Fruit fly (Drosophila melanogaster) whole organism, embryonic: ENCODE results near the gene rin.

ENCODE experiments used
- Bdp1 ChIP-seq: fragments of 200-800 bp; sonication (Bioruptor generic); optimal IDR thresholded peaks from 3 replicates; lab custom pipeline; 2016; ENCODE audit warnings: missing biosample characterization, missing genetic modification characterization
- BtbVII ChIP-seq: fragments of 200-800 bp; sonication (Bioruptor generic); optimal IDR thresholded peaks from 3 replicates; lab custom pipeline; 2017; ENCODE audit warnings: missing biosample characterization, mild to moderate bottlenecking, missing genetic modification characterization
- CG10366 ChIP-seq: fragments of 200-800 bp; sonication (Bioruptor generic); IDR thresholded peaks from 2 replicates; pipeline ENCODE4 v1.3.6; 2022; ENCODE audit warnings: missing biosample characterization, missing genetic modification characterization
- CG10959 ChIP-seq: fragments of 200-800 bp; sonication (Bioruptor generic); IDR thresholded peaks from 2 replicates; pipeline ENCODE4 v1.3.6; 2022; ENCODE audit warnings: missing biosample characterization, missing genetic modification characterization
- CG11456 ChIP-seq: fragments of 200-800 bp; sonication (Bioruptor generic); IDR thresholded peaks from 3 replicates; pipeline ENCODE4 v1.3.6; 2022; ENCODE audit warnings: missing biosample characterization, missing genetic modification characterization
- CG12744 ChIP-seq: fragments of 200-800 bp; sonication (Bioruptor generic); optimal IDR thresholded peaks from 2 replicates; lab custom pipeline; 2016; ENCODE audit warnings: missing biosample characterization, missing genetic modification characterization
- CG14860 ChIP-seq: fragments of 200-800 bp; sonication (Bioruptor generic); IDR thresholded peaks from 3 replicates; pipeline ENCODE4 v1.3.6; 2022; ENCODE audit warnings: missing biosample characterization, missing genetic modification characterization; ENCODE audit not compliant: partially characterized antibody
- CG15073 ChIP-seq: fragments of 200-800 bp; sonication (Bioruptor generic); optimal IDR thresholded peaks from 2 replicates; lab custom pipeline; 2016; ENCODE audit warnings: missing biosample characterization, missing genetic modification characterization
- CG1647 ChIP-seq: fragments of 200-800 bp; sonication (Bioruptor generic); optimal IDR thresholded peaks from 3 replicates; lab custom pipeline; 2016; ENCODE audit warnings: missing biosample characterization, missing genetic modification characterization
- CG17359 ChIP-seq: fragments of 200-800 bp; sonication (Bioruptor generic); optimal IDR thresholded peaks from 3 replicates; lab custom pipeline; 2018; ENCODE audit warnings: missing biosample characterization, mild to moderate bottlenecking, missing genetic modification characterization, moderate library complexity
- CG18011 ChIP-seq: fragments of 200-800 bp; sonication (Bioruptor generic); optimal IDR thresholded peaks from 2 replicates; lab custom pipeline; 2017; ENCODE audit warnings: missing biosample characterization, missing genetic modification characterization, mild to moderate bottlenecking, moderate library complexity, missing genotype
- CG2889 ChIP-seq: fragments of 200-800 bp; sonication (Bioruptor generic); IDR thresholded peaks from 3 replicates; pipeline ENCODE4 v1.3.6; 2022; ENCODE audit warnings: missing biosample characterization, missing genetic modification characterization
- CG30403 ChIP-seq: fragments of 200-800 bp; sonication (Bioruptor generic); optimal IDR thresholded peaks from 3 replicates; lab custom pipeline; 2016; ENCODE audit warnings: missing biosample characterization, missing genetic modification characterization
- CG3065 ChIP-seq: fragments of 200-800 bp; sonication (Bioruptor generic); optimal IDR thresholded peaks from 2 replicates; lab custom pipeline; 2016; ENCODE audit warnings: missing biosample characterization, missing genetic modification characterization
- CG3838 ChIP-seq: fragments of 200-800 bp; sonication (Bioruptor generic); optimal IDR thresholded peaks from 3 replicates; lab custom pipeline; 2016; ENCODE audit warnings: missing biosample characterization, missing genetic modification characterization
- CG4424 ChIP-seq: fragments of 200-800 bp; sonication (Bioruptor generic); optimal IDR thresholded peaks from 3 replicates; lab custom pipeline; 2016; ENCODE audit warnings: missing biosample characterization, missing genetic modification characterization
- CG5953 ChIP-seq: fragments of 200-800 bp; sonication (Bioruptor generic); IDR thresholded peaks from 2 replicates; pipeline ENCODE4 v1.3.6; 2022; ENCODE audit warnings: missing biosample characterization, missing genetic modification characterization
- CG6765 ChIP-seq: fragments of 200-800 bp; sonication (Bioruptor generic); optimal IDR thresholded peaks from 3 replicates; lab custom pipeline; 2017; ENCODE audit warnings: missing biosample characterization, mild to moderate bottlenecking, missing genetic modification characterization
- CG7271 ChIP-seq: fragments of 200-800 bp; sonication (Bioruptor generic); optimal IDR thresholded peaks from 2 replicates; lab custom pipeline; 2018; ENCODE audit warnings: missing biosample characterization, mild to moderate bottlenecking, missing genetic modification characterization, moderate library complexity
- CG7357 ChIP-seq: fragments of 200-800 bp; sonication (Bioruptor generic); IDR thresholded peaks from 3 replicates; pipeline ENCODE4 v1.3.6; 2022; ENCODE audit warnings: missing biosample characterization, missing genetic modification characterization
- CG9817 ChIP-seq: fragments of 200-800 bp; sonication (Bioruptor generic); optimal IDR thresholded peaks from 2 replicates; lab custom pipeline; 2018; ENCODE audit warnings: missing biosample characterization, mild to moderate bottlenecking, missing genetic modification characterization, moderate library complexity
- D19A ChIP-seq: fragments of 200-800 bp; optimal IDR thresholded peaks from 3 replicates; lab custom pipeline; 2019; ENCODE audit warnings: missing biosample characterization, mild to moderate bottlenecking, missing genetic modification characterization, moderate library complexity
- Dek ChIP-seq: fragments of 200-800 bp; sonication (Bioruptor generic); optimal IDR thresholded peaks from 3 replicates; lab custom pipeline; 2019; ENCODE audit warnings: missing biosample characterization, mild to moderate bottlenecking, missing genetic modification characterization, moderate library complexity
- Dip3 ChIP-seq: fragments of 200-800 bp; sonication (Bioruptor generic); optimal IDR thresholded peaks from 3 replicates; lab custom pipeline; 2016; ENCODE audit warnings: missing biosample characterization, missing genetic modification characterization
- Doc3 ChIP-seq: fragments of 200-800 bp; sonication (Bioruptor generic); IDR thresholded peaks from 3 replicates; pipeline ENCODE4 v1.3.6; 2022; ENCODE audit warnings: missing biosample characterization, missing genetic modification characterization; ENCODE audit not compliant: partially characterized antibody
- Drgx ChIP-seq: fragments of 200-800 bp; sonication (Bioruptor generic); IDR thresholded peaks from 2 replicates; pipeline ENCODE4 v1.3.6; 2022; ENCODE audit warnings: missing biosample characterization, missing genetic modification characterization
- H2.0 ChIP-seq: fragments of 200-800 bp; sonication (Bioruptor generic); IDR thresholded peaks from 2 replicates; pipeline ENCODE4 v1.3.6; 2022; ENCODE audit warnings: missing biosample characterization, missing genetic modification characterization
- Hmr ChIP-seq: fragments of 200-800 bp; sonication (Bioruptor generic); optimal IDR thresholded peaks from 3 replicates; lab custom pipeline; 2017; ENCODE audit warnings: mild to moderate bottlenecking, missing biosample characterization, missing genetic modification reagents, missing genetic modification characterization
- Hr78 ChIP-seq, 2 experiments: fragments of 200-800 bp in 1 of 2; fragments of >200 bp in 1 of 2; sonication (Bioruptor generic) in 1 of 2; optimal IDR thresholded peaks; 2 replicates each; lab custom pipeline; 2017 to 2019; ENCODE audit warnings: missing biosample characterization in 2 of 2, missing genetic modification characterization in 2 of 2, mild to moderate bottlenecking in 1 of 2, moderate library complexity in 1 of 2
- Meics ChIP-seq: fragments of 200-800 bp; sonication (Bioruptor generic); optimal IDR thresholded peaks from 2 replicates; lab custom pipeline; 2017; ENCODE audit warnings: missing biosample characterization, mild to moderate bottlenecking, missing genetic modification characterization
- NFAT ChIP-seq: fragments of 200-800 bp; sonication (Bioruptor generic); IDR thresholded peaks from 2 replicates; pipeline ENCODE4 v1.3.6; 2022; ENCODE audit warnings: missing biosample characterization, missing genetic modification characterization
- Neu2 ChIP-seq: fragments of 200-800 bp; sonication (Bioruptor generic); optimal IDR thresholded peaks from 3 replicates; lab custom pipeline; 2016; ENCODE audit warnings: missing biosample characterization, missing genetic modification characterization, borderline replicate concordance
- Oli ChIP-seq: fragments of 200-800 bp; sonication (Bioruptor generic); optimal IDR thresholded peaks from 2 replicates; lab custom pipeline; 2018; ENCODE audit warnings: missing biosample characterization, mild to moderate bottlenecking, missing genetic modification characterization, moderate library complexity
- Pdp1 ChIP-seq, 2 experiments: fragments of 200-800 bp; sonication (Bioruptor generic); optimal IDR thresholded peaks; 3 replicates each; lab custom pipeline; 2016; ENCODE audit warnings: missing biosample characterization in 2 of 2, missing genetic modification characterization in 2 of 2, mild to moderate bottlenecking in 1 of 2, moderate library complexity in 1 of 2
- Ptx1 ChIP-seq: fragments of 200-800 bp; sonication (Bioruptor generic); IDR thresholded peaks from 2 replicates; pipeline ENCODE4 v1.3.6; 2022; ENCODE audit warnings: missing biosample characterization, missing genetic modification characterization
- Rfx ChIP-seq: fragments of 200-800 bp; sonication (Bioruptor generic); IDR thresholded peaks from 2 replicates; pipeline ENCODE4 v1.3.6; 2022; ENCODE audit warnings: missing biosample characterization, missing genetic modification characterization
- Spps ChIP-seq: fragments of 200-800 bp; sonication (Bioruptor generic); optimal IDR thresholded peaks from 2 replicates; lab custom pipeline; 2018; ENCODE audit warnings: missing biosample characterization, mild to moderate bottlenecking, missing genetic modification characterization
- Usf ChIP-seq: fragments of 200-800 bp; sonication (Bioruptor generic); optimal IDR thresholded peaks from 2 replicates; lab custom pipeline; 2017; ENCODE audit warnings: missing genotype, missing biosample characterization, missing genetic modification characterization
- az2 ChIP-seq: fragments of 200-800 bp; sonication (Bioruptor generic); optimal IDR thresholded peaks from 3 replicates; lab custom pipeline; 2016; ENCODE audit warnings: missing biosample characterization, missing genetic modification characterization
- grau ChIP-seq: fragments of 200-800 bp; optimal IDR thresholded peaks from 3 replicates; lab custom pipeline; 2019; ENCODE audit warnings: missing biosample characterization, mild to moderate bottlenecking, missing genetic modification characterization, moderate library complexity
- hkb ChIP-seq, 2 experiments: fragments of 200-800 bp in 1 of 2; fragments of >200 bp in 1 of 2; sonication (Bioruptor generic) in 1 of 2; IDR thresholded peaks in 1 of 2; optimal IDR thresholded peaks in 1 of 2; 2 replicates each; pipeline versions ENCODE4 v1.3.6 to Lab custom; 2017 to 2022; ENCODE audit warnings: missing biosample characterization in 1 of 2, missing genetic modification characterization in 1 of 2
- lilli ChIP-seq: fragments of 200-800 bp; sonication (Bioruptor generic); optimal IDR thresholded peaks from 3 replicates; lab custom pipeline; 2016; ENCODE audit warnings: missing biosample characterization, missing genetic modification characterization
- pfk ChIP-seq: fragments of 200-800 bp; sonication (Bioruptor generic); optimal IDR thresholded peaks from 2 replicates; lab custom pipeline; 2018; ENCODE audit warnings: missing biosample characterization, mild to moderate bottlenecking, missing genetic modification characterization, moderate library complexity
- ranshi ChIP-seq: fragments of 200-800 bp; sonication (Bioruptor generic); IDR thresholded peaks from 2 replicates; pipeline ENCODE4 v1.3.6; 2022; ENCODE audit warnings: missing biosample characterization, missing genetic modification characterization
- sc ChIP-seq, 3 experiments: fragments of >200 bp in 2 of 3; fragments of 200-800 bp in 1 of 3; sonication (Bioruptor generic) in 1 of 3; optimal IDR thresholded peaks; 2 replicates in 2 of 3; 3 replicates in 1 of 3; lab custom pipeline; 2017; ENCODE audit warnings: mild to moderate bottlenecking in 1 of 3, missing biosample characterization in 1 of 3, missing genetic modification characterization in 1 of 3, missing genetic modification reagents in 1 of 3
- sens-2 ChIP-seq: fragments of 200-800 bp; sonication (Bioruptor generic); IDR thresholded peaks from 2 replicates; pipeline ENCODE4 v1.3.6; 2022; ENCODE audit warnings: missing biosample characterization, missing genetic modification characterization
- vvl ChIP-seq: fragments of 200-800 bp; sonication (Bioruptor generic); IDR thresholded peaks from 2 replicates; pipeline ENCODE4 v1.3.6; 2022; ENCODE audit warnings: missing biosample characterization, missing genetic modification characterization
- wek ChIP-seq: fragments of 200-800 bp; sonication (Bioruptor generic); optimal IDR thresholded peaks from 3 replicates; lab custom pipeline; 2018; ENCODE audit warnings: missing biosample characterization, mild to moderate bottlenecking, missing genetic modification characterization, moderate library complexity

The rin gene

dm6 chr3R:13660924-13661659 is 14.3 kb downstream of the rin start, which contains the start of gene B52 (continued):
- TF ChIP-seq Meics (GFP tag; lab: Kevin White, UChicago) (peak; percentile 79), CG15073 (GFP tag; lab: Kevin White, UChicago) (no peak), Ptx1 (GFP tag; lab: Robert Waterston, UW) (peak; percentile 59), CG5953 (GFP tag; lab: Robert Waterston, UW) (no peak), CG1647 (GFP tag; lab: Kevin White, UChicago) (no peak), CG12744 (GFP tag; lab: Kevin White, UChicago) (peak; percentile 28), CG3838 (GFP tag; lab: Kevin White, UChicago) (no peak), CG2889 (GFP tag; lab: Robert Waterston, UW) (0 out of 3 replicates have a peak, but pooled peaks have one; percentile 42), H2.0 (GFP tag; lab: Robert Waterston, UW) (no peak), wek (peak; percentile 92), Rfx (GFP tag; lab: Robert Waterston, UW) (peak; percentile 82), Drgx (GFP tag; lab: Robert Waterston, UW) (peak; percentile 50), sens-2 (GFP tag; lab: Robert Waterston, UW) (peak; percentile 73), BtbVII (GFP tag; lab: Kevin White, UChicago) (peak; percentile 82), CG4424 (GFP tag; lab: Kevin White, UChicago) (peak; percentile 50), Hr78 (GFP tag; optimal IDR thresholded peaks at IDR 0.05; lab: Kevin White, UChicago) (no peak), CG10959 (GFP tag; lab: Robert Waterston, UW) (peak; percentile 29; the same call in 1 of the 2 replicates), CG30403 (GFP tag; lab: Kevin White, UChicago) (no peak), CG10366 (GFP tag; lab: Robert Waterston, UW) (peak; percentile 36), pfk (peak; percentile 95), CG7271 (tag; lab: Kevin White, UChicago) (peak; percentile 78), lilli (GFP tag; lab: Kevin White, UChicago) (no peak), CG3065 (GFP tag; lab: Kevin White, UChicago) (peak; percentile 25), vvl (GFP tag; lab: Robert Waterston, UW) (peak; percentile 80), hkb (optimal IDR thresholded peaks at IDR 0.05; lab: Kevin White, UChicago) (no peak), hkb (GFP tag; IDR thresholded peaks at IDR 0.05; lab: Robert Waterston, UW) (peak; percentile 58), ranshi (peak; percentile 49; the same call in 1 of the 2 replicates), Doc3 (GFP tag; lab: Robert Waterston, UW) (no peak), Dek (tag; lab: Kevin White, UChicago) (no peak), CG6765 (GFP tag; lab: Kevin White, UChicago) (peak; percentile 85), CG18011 (peak; percentile 43), CG14860 (GFP tag; lab: Robert Waterston, UW) (no peak; the same call in 2 of the 3 replicates), CG7357 (GFP tag; lab: Robert Waterston, UW) (peak; percentile 31; the same call in 1 of the 3 replicates), sc (optimal IDR thresholded peaks at IDR 0.05; lab: Kevin White, UChicago) (no peak), sc (GFP tag; optimal IDR thresholded peaks at IDR 0.05; lab: Kevin White, UChicago) (peak; percentile 23), CG11456 (GFP tag; lab: Robert Waterston, UW) (peak; percentile 87), Hmr (GFP tag; lab: Kevin White, UChicago) (peak; percentile 77), CG9817 (peak; percentile 35), Oli (peak; percentile 10), Dip3 (GFP tag; lab: Kevin White, UChicago) (peak; percentile 17), grau (tag; lab: Kevin White, UChicago) (peak; percentile 41), NFAT (GFP tag; lab: Robert Waterston, UW) (peak; percentile 78; the same call in 1 of the 2 replicates), Bdp1 (GFP tag; lab: Kevin White, UChicago) (peak; percentile 45), CG17359 (tag; lab: Kevin White, UChicago) (peak; percentile 53), Spps (tag; lab: Kevin White, UChicago) (peak; percentile 42), D19A (tag; lab: Kevin White, UChicago) (peak; percentile 16), Pdp1 (GFP tag; optimal IDR thresholded peaks at IDR 0.05; lab: Kevin White, UChicago) (peak in 1 of 2 experiments; percentile 35), Neu2 (no peak), az2 (peak; percentile 15), Usf (GFP tag; lab: Kevin White, UChicago) (no peak)
